Worm (Caenorhabditis elegans) whole organism, midembryonic: ENCODE data around the gene cyp-35A5.

Experiments
- T22C8.4 ChIP-seq: fragments of 200-800 bp; sonication (Bioruptor generic); IDR thresholded peaks from 2 replicates; pipeline ENCODE4 v1.3.6; 2022; ENCODE audit warnings: missing genetic modification characterization, missing compliant biosample characterization
- cog-1 ChIP-seq: sonication (generic microtip); optimal IDR thresholded peaks from 2 replicates; lab custom pipeline; 2016; ENCODE audit warnings: missing genetic modification characterization, missing compliant biosample characterization
- flt-1 ChIP-seq: fragments of 200-800 bp; sonication (Bioruptor generic); IDR thresholded peaks from 2 replicates; pipeline ENCODE4 v1.3.6; 2022; ENCODE audit warnings: missing genetic modification characterization, missing compliant biosample characterization

ce11 chrV:3912472-3912871 is 23.7 kb upstream of the cyp-35A5 start, which contains the start of gene srx-68:
- TF ChIP-seq flt-1 (GFP tag; lab: Robert Waterston, UW) (no peak), T22C8.4 (no peak), cog-1 (no peak)
